In the genomic region with DNA sequence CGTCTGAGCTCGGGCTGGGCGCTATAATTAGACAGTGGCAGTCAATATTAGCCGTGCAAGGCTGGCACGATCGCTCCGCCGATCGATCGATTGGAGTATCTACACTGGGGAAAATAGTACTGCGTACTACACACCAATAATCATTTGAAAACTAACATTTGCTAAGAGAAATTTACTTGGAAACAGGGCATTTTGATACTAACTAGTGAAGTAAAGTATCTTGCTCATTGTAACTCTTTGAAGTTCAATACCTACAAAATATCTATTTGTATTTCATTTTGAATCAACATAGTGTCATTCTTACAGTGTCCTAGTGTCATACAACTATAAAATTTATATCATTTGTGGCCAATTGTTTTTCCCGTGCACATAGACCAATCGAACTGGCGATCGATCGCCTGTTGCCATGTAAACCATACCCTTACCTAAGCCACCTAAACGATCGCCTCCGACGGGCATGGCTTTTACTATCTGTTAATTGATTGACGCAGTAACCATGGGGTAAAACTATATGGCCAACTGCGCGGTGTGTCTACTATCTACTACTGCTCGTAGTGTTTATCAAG, we compare ENCODE assay signal across 1 fruit fly cellular context.
TF ChIP-seq lines count a peak whose summit lies in the region.

No protein-coding gene starts in this region.

TF ChIP-seq in whole organism, embryonic, 481 proteins besides CTCF, POLR2A, EP300 and RAD21 (continued from another document):
- peak; percentile 69; the same call in 1 of the 2 replicates for TF ChIP-seq GATAe (GFP tag; conservative IDR thresholded peaks at IDR 0.05; lab: Robert Waterston, UW)
- peak; percentile 64 for TF ChIP-seq HmgZ (tag; optimal IDR thresholded peaks at IDR 0.05; lab: Kevin White, UChicago)
- peak; percentile 43 for TF ChIP-seq CG6654 (GFP tag; optimal IDR thresholded peaks at IDR 0.05; lab: Kevin White, UChicago)
- TF ChIP-seq Doc3 (GFP tag; IDR thresholded peaks at IDR 0.05; lab: Robert Waterston, UW; ENCODE audit: partially characterized antibody): no peak
- TF ChIP-seq CG9817 (tag; optimal IDR thresholded peaks at IDR 0.05; lab: Kevin White, UChicago): peak; percentile 74
- TF ChIP-seq CG12155 (GFP tag; optimal IDR thresholded peaks at IDR 0.05; lab: Kevin White, UChicago): peak; percentile 80
- peak; percentile 94 for TF ChIP-seq Vsx1 (GFP tag; optimal IDR thresholded peaks at IDR 0.05; lab: Kevin White, UChicago)
- peak; percentile 41 for TF ChIP-seq CG18764 (GFP tag; optimal IDR thresholded peaks at IDR 0.05; lab: Kevin White, UChicago)
- peak; percentile 59 for TF ChIP-seq Usf (GFP tag; optimal IDR thresholded peaks at IDR 0.05; lab: Kevin White, UChicago)
- TF ChIP-seq onecut (GFP tag; IDR thresholded peaks at IDR 0.05; lab: Robert Waterston, UW): peak; percentile 68
- peak; percentile 89 for TF ChIP-seq CG30403 (GFP tag; optimal IDR thresholded peaks at IDR 0.05; lab: Kevin White, UChicago)
- TF ChIP-seq CkIIα-i1 (GFP tag; IDR thresholded peaks at IDR 0.05; lab: Robert Waterston, UW): 0 out of 2 replicates have a peak, but pooled peaks have one; percentile 32
- peak; percentile 89 for TF ChIP-seq Oli (tag; optimal IDR thresholded peaks at IDR 0.05; lab: Kevin White, UChicago)
- TF ChIP-seq CG10565 (GFP tag; optimal IDR thresholded peaks at IDR 0.05; lab: Kevin White, UChicago): no peak
- no peak for TF ChIP-seq CG14860 (GFP tag; IDR thresholded peaks at IDR 0.05; lab: Robert Waterston, UW; ENCODE audit: partially characterized antibody)
- peak; percentile 77 for TF ChIP-seq pum (GFP tag; optimal IDR thresholded peaks at IDR 0.05; lab: Kevin White, UChicago)
